Worm (Caenorhabditis elegans): ENCODE results near the gene lon-1.

Gene lon-1

DNA sequence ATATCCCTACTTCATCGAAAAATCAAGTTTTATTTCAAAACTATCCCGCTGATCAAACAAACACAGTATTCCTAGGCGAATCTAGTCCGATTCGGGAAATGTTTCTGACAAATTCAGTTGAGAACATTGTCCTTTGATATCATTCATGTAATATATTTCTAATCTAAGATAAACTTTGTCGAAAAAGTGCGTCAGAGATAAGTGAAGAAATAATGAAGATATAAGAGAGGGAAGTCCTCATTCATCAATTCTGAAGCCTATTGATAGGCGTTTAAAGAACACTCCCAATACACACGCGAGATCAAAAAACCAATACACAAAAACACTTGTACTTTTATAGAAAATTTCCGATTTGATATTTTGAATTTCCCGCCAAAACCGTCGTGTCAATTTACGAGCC, 9.4 kb upstream of the lon-1 start:
- no peak for TF ChIP-seq elt-4 (tag; optimal IDR thresholded peaks at IDR 0.05)
- TF ChIP-seq ceh-30 (tag; optimal IDR thresholded peaks at IDR 0.05), result no peak
- no peak for TF ChIP-seq hlh-6 (tag; optimal IDR thresholded peaks at IDR 0.05)
- no peak for TF ChIP-seq ceh-31 (tag; optimal IDR thresholded peaks at IDR 0.05)
- TF ChIP-seq lim-6 (tag; optimal IDR thresholded peaks at IDR 0.05), result no peak
- TF ChIP-seq K02D7.2 (tag; optimal IDR thresholded peaks at IDR 0.05), result no peak
- no peak for TF ChIP-seq tbx-7 (tag; optimal IDR thresholded peaks at IDR 0.05)
- no peak for TF ChIP-seq hlh-13 (GFP tag; optimal IDR thresholded peaks at IDR 0.05)
- TF ChIP-seq rnt-1 (tag; optimal IDR thresholded peaks at IDR 0.05), result no peak
- no peak for TF ChIP-seq hlh-8 (tag; optimal IDR thresholded peaks at IDR 0.05)
- no peak for TF ChIP-seq C08G9.2 (tag; optimal IDR thresholded peaks at IDR 0.05)
- TF ChIP-seq dve-1 (tag; optimal IDR thresholded peaks at IDR 0.05), result no peak
- no peak for TF ChIP-seq ceh-45 (GFP tag; IDR thresholded peaks at IDR 0.05)
- TF ChIP-seq pha-4 (tag; optimal IDR thresholded peaks at IDR 0.05), result no peak
- TF ChIP-seq odd-2 (tag; optimal IDR thresholded peaks at IDR 0.05), result no peak
- no peak for TF ChIP-seq ama-1 (optimal IDR thresholded peaks at IDR 0.05)
- no peak for TF ChIP-seq F13H6.1 (tag; optimal IDR thresholded peaks at IDR 0.05)
- no peak for TF ChIP-seq dmd-4 (tag; optimal IDR thresholded peaks at IDR 0.05; ENCODE audit: borderline replicate concordance)
- TF ChIP-seq sox-4 (tag; optimal IDR thresholded peaks at IDR 0.05), result no peak
- no peak for TF ChIP-seq gmeb-2 (tag; optimal IDR thresholded peaks at IDR 0.05)

DNA sequence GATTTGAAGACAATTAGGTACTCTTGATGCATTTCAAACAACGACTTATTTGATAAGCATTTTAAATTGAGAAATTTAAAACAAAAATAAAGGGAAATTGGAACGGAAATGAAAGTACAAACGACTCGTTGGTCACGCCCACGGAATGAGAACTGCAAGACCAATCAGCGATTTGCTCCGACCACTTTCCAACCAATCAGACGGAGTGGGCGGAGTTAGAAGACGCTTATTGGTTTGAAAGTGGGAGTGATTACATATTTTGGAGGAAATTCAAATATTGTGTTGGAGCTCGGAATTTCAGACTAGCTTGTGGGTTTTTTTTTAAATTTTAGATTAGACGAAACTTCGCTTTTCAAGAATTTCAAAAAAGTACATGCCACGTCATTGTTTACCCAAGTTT, 5.2 kb upstream of the lon-1 start:
- peak; percentile 96 for TF ChIP-seq nfya-1 (tag; optimal IDR thresholded peaks at IDR 0.05)
- TF ChIP-seq hlh-6 (tag; optimal IDR thresholded peaks at IDR 0.05), result no peak

DNA sequence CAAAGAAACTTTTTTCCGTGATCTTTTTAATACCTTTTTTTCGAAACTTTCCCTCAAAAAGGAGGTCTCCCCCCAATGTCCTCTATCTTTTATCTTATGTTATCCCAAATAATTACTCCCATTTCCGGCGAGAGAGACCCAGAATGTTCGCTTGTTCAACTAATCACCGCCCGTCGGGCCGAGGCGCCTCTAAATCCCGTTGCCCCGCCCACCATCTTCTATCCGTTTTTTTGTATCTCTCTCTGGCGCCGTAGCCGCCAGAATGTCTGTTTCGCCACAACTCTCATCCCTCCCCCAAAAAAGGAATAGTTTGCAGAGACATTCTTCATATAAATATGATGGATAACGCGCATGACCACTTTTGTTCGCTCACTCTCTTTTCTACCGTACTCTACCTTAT, 1.6 kb upstream of the lon-1 start:
- TF ChIP-seq elt-4 (tag; optimal IDR thresholded peaks at IDR 0.05) (no peak), odd-2 (tag; optimal IDR thresholded peaks at IDR 0.05) (no peak), nhr-232 (tag; optimal IDR thresholded peaks at IDR 0.05) (no peak), ceh-14 (tag; optimal IDR thresholded peaks at IDR 0.05) (no peak), dve-1 (tag; optimal IDR thresholded peaks at IDR 0.05) (no peak), eyg-1 (tag; optimal IDR thresholded peaks at IDR 0.05) (no peak), fkh-10 (GFP tag; optimal IDR thresholded peaks at IDR 0.05) (no peak), pax-1 (tag; optimal IDR thresholded peaks at IDR 0.05) (no peak), che-1 (tag; optimal IDR thresholded peaks at IDR 0.05) (no peak), ceh-31 (tag; optimal IDR thresholded peaks at IDR 0.05) (no peak), ceh-45 (GFP tag; IDR thresholded peaks at IDR 0.05) (no peak), ceh-34 (tag; optimal IDR thresholded peaks at IDR 0.05) (no peak), nfya-1 (tag; optimal IDR thresholded peaks at IDR 0.05) (no peak), unc-42 (tag; optimal IDR thresholded peaks at IDR 0.05) (no peak), rnt-1 (tag; optimal IDR thresholded peaks at IDR 0.05) (no peak), Y22D7AL.16 (tag; optimal IDR thresholded peaks at IDR 0.05) (no peak), ztf-16 (tag; optimal IDR thresholded peaks at IDR 0.05) (no peak), unc-55 (GFP tag; optimal IDR thresholded peaks at IDR 0.05) (no peak), dmd-4 (tag; optimal IDR thresholded peaks at IDR 0.05; ENCODE audit: borderline replicate concordance) (no peak)

DNA sequence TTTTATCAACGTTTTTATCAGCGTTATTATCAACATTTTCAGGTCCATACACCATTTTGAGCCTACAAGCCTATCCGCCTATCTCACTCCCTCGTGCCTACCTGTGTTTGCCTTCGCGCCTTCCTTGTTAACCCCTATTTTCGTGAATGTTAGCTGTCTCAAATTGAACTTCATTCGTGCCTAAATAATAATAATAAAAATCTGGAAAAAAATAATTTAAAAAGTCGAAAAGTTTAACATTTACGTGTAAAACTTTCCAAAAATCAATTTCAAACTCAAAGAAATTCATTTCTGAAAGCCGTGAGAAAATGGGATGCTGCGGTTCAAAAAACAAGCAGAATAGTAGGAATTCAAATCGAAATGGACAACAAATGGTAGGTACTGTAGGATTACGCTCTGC, 3.7 kb downstream of the lon-1 start, which contains the start of gene R02F2.10:
Gene R02F2.10 (plus strand): TSS at position 301 of the 400 bp plus-strand sequence.
- TF ChIP-seq nfya-1 (tag; optimal IDR thresholded peaks at IDR 0.05) (no peak), hlh-6 (tag; optimal IDR thresholded peaks at IDR 0.05) (no peak), ceh-45 (GFP tag; IDR thresholded peaks at IDR 0.05) (no peak), syd-9 (tag; optimal IDR thresholded peaks at IDR 0.05) (no peak), madf-2 (tag; optimal IDR thresholded peaks at IDR 0.05) (no peak), ceh-9 (tag; optimal IDR thresholded peaks at IDR 0.05) (no peak), F13H6.1 (tag; optimal IDR thresholded peaks at IDR 0.05) (no peak), hlh-30 (tag; optimal IDR thresholded peaks at IDR 0.05; ENCODE audit: insufficient read depth) (no peak), ets-4 (tag; optimal IDR thresholded peaks at IDR 0.05) (no peak), nhr-11 (tag; optimal IDR thresholded peaks at IDR 0.05) (no peak), che-1 (tag; optimal IDR thresholded peaks at IDR 0.05) (no peak), tbx-2 (tag; optimal IDR thresholded peaks at IDR 0.05) (no peak)
